Worm (Caenorhabditis elegans) whole organism, L4/young adult: ENCODE results near the gene sre-55.

ENCODE experiments used
- W03F9.2 ChIP-seq: fragments of 150-350 bp; optimal IDR thresholded peaks from 2 replicates; lab custom pipeline; 2014; ENCODE audit warnings: missing biosample characterization, missing genetic modification characterization
- dao-5 ChIP-seq: sonication (generic microtip); optimal IDR thresholded peaks from 2 replicates; lab custom pipeline; 2016; ENCODE audit warnings: missing genotype, missing genetic modification characterization, moderate library complexity, missing compliant biosample characterization
- him-1 ChIP-seq: sonication (generic microtip); optimal IDR thresholded peaks from 2 replicates; lab custom pipeline; 2016; ENCODE audit warnings: missing genotype, missing genetic modification reagents, missing genetic modification characterization, missing compliant biosample characterization

- no peak for TF ChIP-seq W03F9.2
- no peak for TF ChIP-seq him-1
- TF ChIP-seq dao-5 (tag; lab: Kevin White, UChicago): no peak
Measured at ce11 chrII:12289085-12289484, 40.0 kb upstream of the sre-55 start, which contains the start of gene Y57A10A.31.
